Worm (Caenorhabditis elegans) whole organism, midembryonic: Measurements from ENCODE around the gene sec-24.1.

Source experiments
- flt-1 ChIP-seq: fragments of 200-800 bp; sonication (Bioruptor generic); IDR thresholded peaks from 2 replicates; pipeline ENCODE4 v1.3.6; 2022; ENCODE audit warnings: missing genetic modification characterization, missing compliant biosample characterization
- ref-1 ChIP-seq: fragments of 200-800 bp; sonication (Bioruptor generic); conservative IDR thresholded peaks from 2 replicates; pipeline ENCODE4 v1.3.6; 2022; ENCODE audit warnings: missing genetic modification reagents, missing genetic modification characterization, missing compliant biosample characterization

- TF ChIP-seq ref-1 (GFP tag; lab: Robert Waterston, UW) = no peak
- no peak for TF ChIP-seq flt-1 (GFP tag; lab: Robert Waterston, UW)
Observed at ce11 chrIV:11566146-11566545, at the start of gene sec-24.1.
